Worm (Caenorhabditis elegans): Measurements from ENCODE around the gene T14B4.9.

T14B4.9 gene

ce11 chrII:6736066-6736465 lies 2.4 kb upstream of the T14B4.9 start, which contains the start of gene mrps-18.C (continued):
- no peak for TF ChIP-seq hlh-26 (GFP tag; conservative IDR thresholded peaks at IDR 0.05)
- TF ChIP-seq ceh-27 (GFP tag; optimal IDR thresholded peaks at IDR 0.05) = no peak
- no peak for TF ChIP-seq nhr-27 (tag; optimal IDR thresholded peaks at IDR 0.05)
- TF ChIP-seq Y67H2A.10 (GFP tag; conservative IDR thresholded peaks at IDR 0.05) = no peak
- TF ChIP-seq snpc-3.4 (tag; optimal IDR thresholded peaks at IDR 0.05) = no peak
- no peak for TF ChIP-seq tbx-9 (tag; optimal IDR thresholded peaks at IDR 0.05; ENCODE audit: borderline replicate concordance)
- no peak for TF ChIP-seq sea-2 (GFP tag; IDR thresholded peaks at IDR 0.05)
- no peak for TF ChIP-seq madf-8 (GFP tag; conservative IDR thresholded peaks at IDR 0.05)
- no peak for TF ChIP-seq snpc-4 (GFP tag; optimal IDR thresholded peaks at IDR 0.05)
- TF ChIP-seq snpc-4 (tag; optimal IDR thresholded peaks at IDR 0.05) = no peak
- TF ChIP-seq repo-1 (tag; optimal IDR thresholded peaks at IDR 0.05) = peak; percentile 36
- 0 out of 2 replicates have a peak, but pooled peaks have one; percentile 15 for TF ChIP-seq hmg-1.2 (GFP tag; IDR thresholded peaks at IDR 0.05)
- TF ChIP-seq cebp-2 (GFP tag; IDR thresholded peaks at IDR 0.05) = no peak
- no peak for TF ChIP-seq T26A5.8 (tag; optimal IDR thresholded peaks at IDR 0.05)

- TF ChIP-seq C17E4.6 (GFP tag; IDR thresholded peaks at IDR 0.05) = no peak
- no peak for TF ChIP-seq sdz-38 (tag; optimal IDR thresholded peaks at IDR 0.05)
- peak; percentile 32 for TF ChIP-seq ztf-18 (tag; optimal IDR thresholded peaks at IDR 0.05)
- no peak for TF ChIP-seq him-1 (tag; optimal IDR thresholded peaks at IDR 0.05)
- no peak for TF ChIP-seq snpc-1.1 (tag; optimal IDR thresholded peaks at IDR 0.05; ENCODE audit: insufficient read depth)
- peak; percentile 24 for TF ChIP-seq ZK185.1 (tag; optimal IDR thresholded peaks at IDR 0.05; ENCODE audit: poor library complexity, severe bottlenecking)
- TF ChIP-seq mcd-1 (GFP tag; IDR thresholded peaks at IDR 0.05) = peak; percentile 92
- TF ChIP-seq nfya-1 (tag; optimal IDR thresholded peaks at IDR 0.05; ENCODE audit: borderline replicate concordance, insufficient read depth) = no peak
- no peak for TF ChIP-seq fkh-3 (tag; optimal IDR thresholded peaks at IDR 0.05)
- TF ChIP-seq ekl-4 (GFP tag; IDR thresholded peaks at IDR 0.05) = no peak
- no peak for TF ChIP-seq egl-18 (GFP tag; IDR thresholded peaks at IDR 0.05)
- TF ChIP-seq ceh-58 (GFP tag; IDR thresholded peaks at IDR 0.05) = no peak
- TF ChIP-seq ceh-79 (tag; optimal IDR thresholded peaks at IDR 0.05) = no peak
- TF ChIP-seq F57C9.4 (tag; optimal IDR thresholded peaks at IDR 0.05) = no peak
- TF ChIP-seq Y79H2A.3 (GFP tag; conservative IDR thresholded peaks at IDR 0.05) = no peak
- TF ChIP-seq Y53F4B.3 (GFP tag; IDR thresholded peaks at IDR 0.05) = no peak
- no peak for TF ChIP-seq T07F8.4 (tag; optimal IDR thresholded peaks at IDR 0.05)
- TF ChIP-seq unc-130 (GFP tag; optimal IDR thresholded peaks at IDR 0.05) = peak; percentile 38
- TF ChIP-seq akir-1 (GFP tag; optimal IDR thresholded peaks at IDR 0.05) = no peak
- TF ChIP-seq F37B4.10 (GFP tag; IDR thresholded peaks at IDR 0.05) = no peak
- no peak for TF ChIP-seq ztf-3 (GFP tag; optimal IDR thresholded peaks at IDR 0.05)
- TF ChIP-seq nhr-179 (tag; optimal IDR thresholded peaks at IDR 0.05) = no peak
- TF ChIP-seq F57A8.1 (GFP tag; optimal IDR thresholded peaks at IDR 0.05) = no peak
- TF ChIP-seq nhr-90 (tag; optimal IDR thresholded peaks at IDR 0.05) = no peak
- no peak for TF ChIP-seq madf-3 (GFP tag; IDR thresholded peaks at IDR 0.05)
- TF ChIP-seq nhr-80 (tag; optimal IDR thresholded peaks at IDR 0.05) = peak; percentile 26
- TF ChIP-seq egrh-3 (GFP tag; IDR thresholded peaks at IDR 0.05) = no peak
- peak; percentile 25; the same call in 1 of the 2 replicates for TF ChIP-seq F33H1.4 (GFP tag; IDR thresholded peaks at IDR 0.05)
- TF ChIP-seq K12H6.12 (tag; optimal IDR thresholded peaks at IDR 0.05) = peak; percentile 22
- TF ChIP-seq rcor-1 (GFP tag; IDR thresholded peaks at IDR 0.05) = peak; percentile 27; the same call in 1 of the 2 replicates
- TF ChIP-seq B0261.1 (tag; optimal IDR thresholded peaks at IDR 0.05) = no peak
- peak; percentile 56; the same call in 1 of the 2 replicates for TF ChIP-seq attf-3 (GFP tag; conservative IDR thresholded peaks at IDR 0.05)
- TF ChIP-seq B0336.3 (GFP tag; IDR thresholded peaks at IDR 0.05) = no peak
- TF ChIP-seq die-1 (tag; optimal IDR thresholded peaks at IDR 0.05) = no peak
- no peak for TF ChIP-seq athp-1 (tag; optimal IDR thresholded peaks at IDR 0.05)
Observed at ce11 chrII:6734674-6735073, 1.1 kb upstream of the T14B4.9 start, which contains the start of gene T14B4.3. Gene T14B4.3 (plus strand): TSS chrII:6734937.

All from whole organism, young adult.